Worm (Caenorhabditis elegans): ENCODE measurements around the gene ptr-24.

Gene ptr-24

ce11 chrX:13339029-13339626 lies 1.3 kb downstream of the ptr-24 start (continued):
- TF ChIP-seq nhr-102 (tag; optimal IDR thresholded peaks at IDR 0.05) (peak; percentile 46), snpc-1.2 (GFP tag; IDR thresholded peaks at IDR 0.05) (no peak), nhr-48 (tag; optimal IDR thresholded peaks at IDR 0.05) (peak; percentile 76), lin-39 (tag; optimal IDR thresholded peaks at IDR 0.05) (no peak), unc-39 (tag; optimal IDR thresholded peaks at IDR 0.05) (no peak), lin-1 (GFP tag; IDR thresholded peaks at IDR 0.05) (0 out of 2 replicates have a peak, but pooled peaks have one; percentile 35), Y5F2A.4 (GFP tag; optimal IDR thresholded peaks at IDR 0.05) (no peak), zag-1 (tag; optimal IDR thresholded peaks at IDR 0.05) (no peak), ama-1 (optimal IDR thresholded peaks at IDR 0.05) (no peak), F10B5.3 (tag; optimal IDR thresholded peaks at IDR 0.05) (no peak), set-16 (GFP tag; IDR thresholded peaks at IDR 0.05) (no peak)

- peak; percentile 46 for TF ChIP-seq hlh-30 (tag; optimal IDR thresholded peaks at IDR 0.05; ENCODE audit: insufficient read depth)
- TF ChIP-seq spr-1 (tag; optimal IDR thresholded peaks at IDR 0.05), result no peak
- no peak for TF ChIP-seq zfp-3 (GFP tag; conservative IDR thresholded peaks at IDR 0.05)
- TF ChIP-seq mxl-3 (GFP tag; optimal IDR thresholded peaks at IDR 0.05), result no peak
- TF ChIP-seq daf-19 (GFP tag; conservative IDR thresholded peaks at IDR 0.05), result no peak
- no peak for TF ChIP-seq lim-7 (GFP tag; IDR thresholded peaks at IDR 0.05)
- peak; percentile 25 for TF ChIP-seq nhr-11 (tag; optimal IDR thresholded peaks at IDR 0.05)
- no peak for TF ChIP-seq dmd-8 (GFP tag; IDR thresholded peaks at IDR 0.05)
- no peak for TF ChIP-seq nhr-6 (tag; optimal IDR thresholded peaks at IDR 0.05)
- TF ChIP-seq fkh-10 (GFP tag; optimal IDR thresholded peaks at IDR 0.05), result no peak
- TF ChIP-seq lin-39 (tag; optimal IDR thresholded peaks at IDR 0.05), result no peak
- peak in 1 of 2 experiments; percentile 85 for TF ChIP-seq unc-62 (GFP tag; optimal IDR thresholded peaks at IDR 0.05 in 1 of 2)
- no peak for TF ChIP-seq unc-62 (tag; optimal IDR thresholded peaks at IDR 0.05)
- no peak for TF ChIP-seq mes-2 (tag; optimal IDR thresholded peaks at IDR 0.05; ENCODE audit: poor library complexity, severe bottlenecking)
- no peak for TF ChIP-seq madf-9 (GFP tag; conservative IDR thresholded peaks at IDR 0.05)
- no peak for TF ChIP-seq lin-15B (tag; optimal IDR thresholded peaks at IDR 0.05)
- TF ChIP-seq nhr-111 (GFP tag; optimal IDR thresholded peaks at IDR 0.05), result no peak
- no peak for TF ChIP-seq ctbp-1 (GFP tag; IDR thresholded peaks at IDR 0.05)
- TF ChIP-seq madf-5 (GFP tag; IDR thresholded peaks at IDR 0.05), result no peak
- peak in 1 of 2 experiments; percentile 81 for TF ChIP-seq daf-16 (GFP tag; optimal IDR thresholded peaks at IDR 0.05)
- TF ChIP-seq daf-16 (tag; optimal IDR thresholded peaks at IDR 0.05), result no peak
- TF ChIP-seq hlh-11 (tag; optimal IDR thresholded peaks at IDR 0.05), result peak; percentile 67
Observed at ce11 chrX:13340970-13341369, 3.1 kb downstream of the ptr-24 start.

ce11 chrX:13341853-13342252 lies 4.0 kb downstream of the ptr-24 start:
- TF ChIP-seq nhr-11 (tag; optimal IDR thresholded peaks at IDR 0.05) (no peak), pqm-1 (tag; optimal IDR thresholded peaks at IDR 0.05) (peak; percentile 58), Y48G9A.11 (GFP tag; IDR thresholded peaks at IDR 0.05) (no peak), unc-62 (GFP tag; optimal IDR thresholded peaks at IDR 0.05 in 1 of 2) (peak in 1 of 2 experiments; percentile 23), unc-62 (tag; optimal IDR thresholded peaks at IDR 0.05) (no peak), dve-1 (tag; optimal IDR thresholded peaks at IDR 0.05; ENCODE audit: insufficient read depth) (peak; percentile 20), duxl-1 (tag; optimal IDR thresholded peaks at IDR 0.05; ENCODE audit: poor library complexity) (no peak), hlh-11 (tag; optimal IDR thresholded peaks at IDR 0.05) (peak; percentile 62), nhr-28 (tag; optimal IDR thresholded peaks at IDR 0.05) (peak; percentile 54), nhr-41 (GFP tag; IDR thresholded peaks at IDR 0.05) (no peak), daf-16 (GFP tag; optimal IDR thresholded peaks at IDR 0.05) (no peak), daf-16 (tag; optimal IDR thresholded peaks at IDR 0.05) (peak; percentile 65), dmd-6 (GFP tag; IDR thresholded peaks at IDR 0.05) (peak; percentile 62), aha-1 (tag) (peak; percentile 51)
